Worm (Caenorhabditis elegans) whole organism, L1 larva: ENCODE data around the gene Y25C1A.2.
A peak's percentile ranks its signal among the peaks of the same experiment; 100 is the strongest.

Experiments
- F16B12.6 ChIP-seq: fragments of 150-350 bp; optimal IDR thresholded peaks from 2 replicates; lab custom pipeline; 2014; ENCODE audit warnings: missing biosample characterization, missing genetic modification characterization
- aha-1 ChIP-seq: fragments of 150-350 bp; optimal IDR thresholded peaks from 2 replicates; lab custom pipeline; 2014; ENCODE audit warnings: missing biosample characterization, missing genetic modification characterization
- ceh-63 ChIP-seq: fragments of 200-800 bp; sonication (Bioruptor generic); optimal IDR thresholded peaks from 2 replicates; lab custom pipeline; 2018; ENCODE audit warnings: mild to moderate bottlenecking, missing genetic modification characterization, missing compliant biosample characterization
- ceh-82 ChIP-seq, 3 experiments: fragments of 150-350 bp in 1 of 3; sonication (generic microtip) in 2 of 3; optimal IDR thresholded peaks; 2 replicates each; lab custom pipeline; 2014 to 2017; ENCODE audit warnings: missing biosample characterization in 3 of 3, missing genetic modification characterization in 3 of 3
- dpl-1 ChIP-seq, 3 experiments: fragments of 150-350 bp in 2 of 3; sonication (generic microtip) in 1 of 3; optimal IDR thresholded peaks; 2 replicates each; lab custom pipeline; 2014 to 2017; ENCODE audit warnings: missing biosample characterization in 3 of 3, missing genetic modification characterization in 3 of 3, missing genetic modification reagents in 3 of 3
- dsc-1 ChIP-seq: sonication (generic microtip); optimal IDR thresholded peaks from 2 replicates; lab custom pipeline; 2016; ENCODE audit warnings: mild to moderate bottlenecking, missing genetic modification characterization, missing compliant biosample characterization
- efl-1 ChIP-seq, 4 experiments: fragments of 150-350 bp; optimal IDR thresholded peaks in 3 of 4; peaks in 1 of 4; 1 replicate in 1 of 4; 2 replicates in 3 of 4; lab custom pipeline; 2014; ENCODE audit warnings: missing biosample characterization in 2 of 4, missing genetic modification characterization in 2 of 4, missing genetic modification reagents in 2 of 4
- efl-3 ChIP-seq: fragments of 200-800 bp; sonication (Bioruptor generic); optimal IDR thresholded peaks from 2 replicates; lab custom pipeline; 2018; ENCODE audit warnings: mild to moderate bottlenecking, missing genetic modification characterization, missing compliant biosample characterization
- elt-2 ChIP-seq: sonication (generic microtip); optimal IDR thresholded peaks from 2 replicates; lab custom pipeline; 2016; ENCODE audit warnings: missing genetic modification characterization, mild to moderate bottlenecking, inconsistent platforms, missing compliant biosample characterization, missing genetic modification reagents
- ets-5 ChIP-seq: fragments of 200-800 bp; sonication (Bioruptor generic); IDR thresholded peaks from 2 replicates; pipeline ENCODE4 v1.3.6; 2022; ENCODE audit warnings: missing genetic modification characterization, missing compliant biosample characterization
- fkh-10 ChIP-seq: sonication (generic microtip); optimal IDR thresholded peaks from 2 replicates; lab custom pipeline; 2017; ENCODE audit warnings: missing biosample characterization, missing genetic modification reagents, missing genetic modification characterization
- grh-1 ChIP-seq: fragments of 200-800 bp; sonication (Bioruptor generic); IDR thresholded peaks from 2 replicates; pipeline ENCODE4 v1.3.6; 2022; ENCODE audit warnings: missing genetic modification reagents, missing genetic modification characterization, missing compliant biosample characterization
- hlh-4 ChIP-seq: sonication (generic microtip); optimal IDR thresholded peaks from 2 replicates; lab custom pipeline; 2016; ENCODE audit warnings: mild to moderate bottlenecking, missing genetic modification characterization, missing compliant biosample characterization
- hpl-2 ChIP-seq: fragments of 150-350 bp; optimal IDR thresholded peaks from 2 replicates; lab custom pipeline; 2014; ENCODE audit warnings: missing biosample characterization, missing genetic modification reagents, missing genetic modification characterization
- jun-1 ChIP-seq: fragments of 150-350 bp; optimal IDR thresholded peaks from 2 replicates; lab custom pipeline; 2014; ENCODE audit warnings: missing biosample characterization, missing genetic modification reagents, missing genetic modification characterization
- lin-13 ChIP-seq: fragments of 150-350 bp; optimal IDR thresholded peaks from 2 replicates; lab custom pipeline; 2014; ENCODE audit warnings: missing biosample characterization, missing genetic modification reagents, missing genetic modification characterization
- lin-15B ChIP-seq: fragments of 150-350 bp; sonication (generic microtip); optimal IDR thresholded peaks from 3 replicates; lab custom pipeline; 2014; ENCODE audit warnings: missing biosample characterization, missing genetic modification characterization
- lin-35 ChIP-seq, 2 experiments: fragments of 150-350 bp; optimal IDR thresholded peaks; 2 replicates each; lab custom pipeline; 2014; ENCODE audit warnings: missing biosample characterization in 2 of 2, missing genetic modification characterization in 2 of 2, missing genetic modification reagents in 2 of 2
- nhr-11 ChIP-seq: fragments of 150-350 bp; optimal IDR thresholded peaks from 2 replicates; lab custom pipeline; 2014; ENCODE audit warnings: missing biosample characterization, missing genetic modification characterization
- nhr-237 ChIP-seq: fragments of 150-350 bp; optimal IDR thresholded peaks from 2 replicates; lab custom pipeline; 2014; ENCODE audit warnings: missing biosample characterization, missing genetic modification characterization
- nhr-28 ChIP-seq: fragments of 150-350 bp; optimal IDR thresholded peaks from 2 replicates; lab custom pipeline; 2014; ENCODE audit warnings: missing biosample characterization, missing genetic modification characterization
- nhr-77 ChIP-seq: fragments of 150-350 bp; optimal IDR thresholded peaks from 2 replicates; lab custom pipeline; 2014; ENCODE audit warnings: missing biosample characterization, missing genetic modification characterization
- nhr-85 ChIP-seq: sonication (generic microtip); peaks from one replicate; lab custom pipeline; 2016; ENCODE audit warnings: missing genetic modification characterization, inconsistent platforms, missing compliant biosample characterization
- pag-3 ChIP-seq: sonication (generic microtip); optimal IDR thresholded peaks from 2 replicates; lab custom pipeline; 2017; ENCODE audit warnings: missing genetic modification characterization, mild to moderate bottlenecking, missing compliant biosample characterization, antibody characterized with exemption, borderline replicate concordance; ENCODE audit not compliant: insufficient read depth
- pqm-1 ChIP-seq: sonication (generic microtip); optimal IDR thresholded peaks from 3 replicates; lab custom pipeline; 2017; ENCODE audit warnings: missing biosample characterization, missing genetic modification characterization
- snu-23 ChIP-seq: sonication (generic microtip); optimal IDR thresholded peaks from 2 replicates; lab custom pipeline; 2016; ENCODE audit warnings: missing genetic modification characterization, missing compliant biosample characterization
- tbx-2 ChIP-seq: sonication (generic microtip); optimal IDR thresholded peaks from 2 replicates; lab custom pipeline; 2016; ENCODE audit warnings: missing genetic modification characterization, missing compliant biosample characterization
- tlp-1 ChIP-seq: fragments of 150-350 bp; optimal IDR thresholded peaks from 2 replicates; lab custom pipeline; 2014; ENCODE audit warnings: missing biosample characterization, missing genetic modification characterization
- unc-130 ChIP-seq: fragments of 150-350 bp; optimal IDR thresholded peaks from 2 replicates; lab custom pipeline; 2017; ENCODE audit warnings: missing biosample characterization, missing genetic modification characterization, inconsistent platforms
- unc-30 ChIP-seq: sonication (generic microtip); optimal IDR thresholded peaks from 2 replicates; lab custom pipeline; 2017; ENCODE audit warnings: missing biosample characterization, missing genetic modification characterization
- unc-86 ChIP-seq: sonication (generic microtip); optimal IDR thresholded peaks from 2 replicates; lab custom pipeline; 2016; ENCODE audit warnings: missing genetic modification characterization, missing compliant biosample characterization
- zag-1 ChIP-seq: fragments of 150-350 bp; optimal IDR thresholded peaks from 2 replicates; lab custom pipeline; 2014; ENCODE audit warnings: missing biosample characterization, missing genetic modification characterization
- ztf-4 ChIP-seq: fragments of 150-350 bp; optimal IDR thresholded peaks from 2 replicates; lab custom pipeline; 2014; ENCODE audit warnings: missing biosample characterization, missing genetic modification characterization

Gene Y25C1A.2

ce11 chrII:3076915-3077314 lies 35.5 kb upstream of the Y25C1A.2 start, which contains the start of gene Y25C1A.8 (continued):
- peak; percentile 86 to 96 (median 94) for TF ChIP-seq ceh-82 (tag; optimal IDR thresholded peaks at IDR 0.05; lab: Kevin White, UChicago)

- no peak for TF ChIP-seq nhr-237 (tag; lab: Kevin White, UChicago)
- TF ChIP-seq jun-1: no peak
- TF ChIP-seq lin-15B (tag; lab: Kevin White, UChicago): no peak
- no peak for TF ChIP-seq grh-1 (GFP tag; lab: Robert Waterston, UW)
- TF ChIP-seq dpl-1 (GFP tag; optimal IDR thresholded peaks at IDR 0.05; lab: Kevin White, UChicago): no peak
- TF ChIP-seq lin-13 (GFP tag; lab: Kevin White, UChicago): no peak
Observed at ce11 chrII:3078496-3078895, 33.9 kb upstream of the Y25C1A.2 start, which contains the start of gene copb-1. Gene copb-1 (plus strand): TSS chrII:3078796.

ce11 chrII:3087134-3087533 lies 25.3 kb upstream of the Y25C1A.2 start:
- TF ChIP-seq pag-3 (tag; lab: Kevin White, UChicago) (no peak), efl-1 (optimal IDR thresholded peaks at IDR 0.05; lab: Kevin White, UChicago) (no peak), efl-1 (GFP tag; optimal IDR thresholded peaks at IDR 0.05 in 1 of 2; lab: Kevin White, UChicago) (peak in 1 of 2 experiments; percentile 27)

- no peak for TF ChIP-seq efl-1 (optimal IDR thresholded peaks at IDR 0.05; lab: Kevin White, UChicago)
- peak in 1 of 2 experiments; percentile 4 for TF ChIP-seq efl-1 (GFP tag; optimal IDR thresholded peaks at IDR 0.05 in 1 of 2; lab: Kevin White, UChicago)
- TF ChIP-seq lin-35 (GFP tag; optimal IDR thresholded peaks at IDR 0.05; lab: Kevin White, UChicago): no peak
Observed at ce11 chrII:3091268-3091667, 21.1 kb upstream of the Y25C1A.2 start, which contains the start of gene srg-21. Gene srg-21 (minus strand): TSS chrII:3091368.

ce11 chrII:3093352-3093751 lies 19.1 kb upstream of the Y25C1A.2 start, which contains the start of gene srg-22:
Gene srg-22 (minus strand): TSS chrII:3093452.
- TF ChIP-seq hlh-4 (tag; lab: Kevin White, UChicago) (peak; percentile 7), nhr-85 (tag; lab: Kevin White, UChicago) (no peak)

- TF ChIP-seq fkh-10 (GFP tag; lab: Kevin White, UChicago): no peak
- no peak for TF ChIP-seq ceh-63
- no peak for TF ChIP-seq unc-30
- no peak for TF ChIP-seq unc-86 (tag; lab: Kevin White, UChicago)
- TF ChIP-seq nhr-237 (tag; lab: Kevin White, UChicago): no peak
- TF ChIP-seq elt-2 (tag; lab: Kevin White, UChicago): no peak
- TF ChIP-seq ets-5 (GFP tag; lab: Robert Waterston, UW): no peak
- no peak for TF ChIP-seq lin-35 (GFP tag; optimal IDR thresholded peaks at IDR 0.05; lab: Kevin White, UChicago)
Observed at ce11 chrII:3096060-3096459, 16.4 kb upstream of the Y25C1A.2 start, which contains the start of gene srg-23. Gene srg-23 (minus strand): TSS chrII:3096160.

- TF ChIP-seq unc-130 (tag; lab: Kevin White, UChicago) (no peak), dsc-1 (tag; lab: Kevin White, UChicago) (no peak), efl-3 (no peak), ztf-4 (tag; lab: Kevin White, UChicago) (no peak)
Observed at ce11 chrII:3096857-3097256, 15.6 kb upstream of the Y25C1A.2 start, which contains the start of gene Y25C1A.14. Gene Y25C1A.14 (minus strand): TSS chrII:3096957.

- TF ChIP-seq aha-1 (tag; lab: Kevin White, UChicago): no peak
- TF ChIP-seq, all 84 proteins: peak for 0
Observed at ce11 chrII:3100546-3100945, 11.9 kb upstream of the Y25C1A.2 start, which contains the start of gene srg-24. Gene srg-24 (minus strand): TSS chrII:3100646.

- TF ChIP-seq nhr-77 (no peak), tlp-1 (tag; lab: Kevin White, UChicago) (no peak), nhr-237 (tag; lab: Kevin White, UChicago) (no peak), F16B12.6 (no peak), nhr-11 (tag; lab: Kevin White, UChicago) (no peak), snu-23 (GFP tag; lab: Kevin White, UChicago) (no peak), zag-1 (no peak), lin-13 (GFP tag; lab: Kevin White, UChicago) (no peak), pag-3 (tag; lab: Kevin White, UChicago) (no peak), hpl-2 (GFP tag; lab: Kevin White, UChicago) (no peak), pqm-1 (tag; lab: Kevin White, UChicago) (no peak), nhr-28 (tag; lab: Kevin White, UChicago) (no peak), tbx-2 (tag; lab: Kevin White, UChicago) (no peak), elt-2 (tag; lab: Kevin White, UChicago) (no peak)
Observed at ce11 chrII:3102018-3102417, 10.4 kb upstream of the Y25C1A.2 start, which contains the start of gene clec-121. Gene clec-121 (plus strand): TSS chrII:3102318.
